Worm (Caenorhabditis elegans) whole organism, young adult: ENCODE data around the gene cah-3.
A peak's percentile ranks its signal among the peaks of the same experiment; 100 is the strongest.

Experiments
- K12H6.12 ChIP-seq: fragments of 200-800 bp; sonication (Bioruptor generic); optimal IDR thresholded peaks from 2 replicates; lab custom pipeline; 2018; ENCODE audit warnings: mild to moderate bottlenecking, missing genetic modification characterization, missing compliant biosample characterization
- Y67H2A.10 ChIP-seq: fragments of 200-800 bp; sonication (Bioruptor generic); conservative IDR thresholded peaks from 2 replicates; pipeline ENCODE4 v1.3.6; 2022; ENCODE audit warnings: missing genetic modification reagents, missing genetic modification characterization, missing compliant biosample characterization
- cebp-2 ChIP-seq: fragments of 200-800 bp; sonication (Bioruptor generic); IDR thresholded peaks from 2 replicates; pipeline ENCODE4 v1.3.6; 2022; ENCODE audit warnings: missing genetic modification characterization, missing compliant biosample characterization
- ceh-100 ChIP-seq: fragments of 200-800 bp; sonication (Bioruptor generic); IDR thresholded peaks from 2 replicates; pipeline ENCODE4 v1.3.6; 2022; ENCODE audit warnings: missing genetic modification reagents, missing genetic modification characterization, missing compliant biosample characterization
- efl-1 ChIP-seq: fragments of 150-350 bp; optimal IDR thresholded peaks from 2 replicates; lab custom pipeline; 2014; ENCODE audit warnings: missing biosample characterization, missing genetic modification reagents, missing genetic modification characterization
- lin-40 ChIP-seq: sonication (generic microtip); optimal IDR thresholded peaks from 2 replicates; lab custom pipeline; 2016; ENCODE audit warnings: missing genetic modification characterization, mild to moderate bottlenecking, missing compliant biosample characterization, missing genotype, missing genetic modification reagents
- madf-8 ChIP-seq: fragments of 200-800 bp; sonication (Bioruptor generic); conservative IDR thresholded peaks from 2 replicates; pipeline ENCODE4 v1.3.6; 2022; ENCODE audit warnings: missing genetic modification reagents, missing genetic modification characterization, missing compliant biosample characterization
- mel-28 ChIP-seq: sonication (generic microtip); optimal IDR thresholded peaks from 2 replicates; lab custom pipeline; 2016; ENCODE audit warnings: borderline replicate concordance, mild to moderate bottlenecking, missing genetic modification characterization, missing compliant biosample characterization
- nhr-120 ChIP-seq: fragments of 200-800 bp; sonication (Bioruptor generic); IDR thresholded peaks from 2 replicates; pipeline ENCODE4 v1.3.6; 2022; ENCODE audit warnings: missing genetic modification characterization, missing compliant biosample characterization
- snpc-4 ChIP-seq, 5 experiments: fragments of 150-350 bp in 1 of 5; sonication (generic microtip) in 4 of 5; optimal IDR thresholded peaks; 2 replicates each; lab custom pipeline; 2014 to 2018; ENCODE audit warnings: missing genetic modification characterization in 5 of 5, missing biosample characterization in 3 of 5, antibody characterized with exemption in 2 of 5, mild to moderate bottlenecking in 2 of 5, missing compliant biosample characterization in 2 of 5, missing genotype in 2 of 5, moderate library complexity in 2 of 5, missing genetic modification reagents in 1 of 5
- tlf-1 ChIP-seq: fragments of 200-800 bp; sonication (Bioruptor generic); optimal IDR thresholded peaks from 2 replicates; lab custom pipeline; 2018; ENCODE audit warnings: mild to moderate bottlenecking, missing genetic modification characterization, missing compliant biosample characterization

- TF ChIP-seq K12H6.12 (no peak), tlf-1 (GFP tag; lab: Kevin White, UChicago) (no peak), snpc-4 (GFP tag; optimal IDR thresholded peaks at IDR 0.05; lab: Kevin White, UChicago) (peak; percentile 50), snpc-4 (tag; optimal IDR thresholded peaks at IDR 0.05; lab: Kevin White, UChicago) (peak in 3 of 4 experiments; percentile 20 to 73 (median 57)), madf-8 (GFP tag; lab: Robert Waterston, UW) (no peak), Y67H2A.10 (GFP tag; lab: Robert Waterston, UW) (no peak), mel-28 (tag; lab: Kevin White, UChicago) (no peak), efl-1 (GFP tag; lab: Kevin White, UChicago) (no peak), lin-40 (tag; lab: Kevin White, UChicago) (no peak), ceh-100 (GFP tag; lab: Robert Waterston, UW) (no peak), nhr-120 (GFP tag; lab: Robert Waterston, UW) (no peak), cebp-2 (GFP tag; lab: Robert Waterston, UW) (no peak)
Measured at ce11 chrX:16461319-16461718, 26.0 kb upstream of the cah-3 start.
